Worm (Caenorhabditis elegans) whole organism, young adult: ENCODE results near the gene C06G1.1.

Experiments used
- B0019.2 ChIP-seq: fragments of 200-800 bp; sonication (Bioruptor generic); conservative IDR thresholded peaks from 2 replicates; pipeline ENCODE4 v1.3.6; 2022; ENCODE audit warnings: missing genetic modification reagents, missing genetic modification characterization, missing compliant biosample characterization
- F23B12.7 ChIP-seq: sonication (generic microtip); optimal IDR thresholded peaks from 2 replicates; lab custom pipeline; 2017; ENCODE audit warnings: missing genetic modification characterization, mild to moderate bottlenecking, missing compliant biosample characterization, antibody characterized with exemption, moderate library complexity; ENCODE audit not compliant: insufficient read depth
- T07F8.4 ChIP-seq: sonication (generic microtip); optimal IDR thresholded peaks from 2 replicates; lab custom pipeline; 2016; ENCODE audit warnings: mild to moderate bottlenecking, missing genetic modification characterization, moderate library complexity, missing compliant biosample characterization
- T26A5.8 ChIP-seq: sonication (generic microtip); optimal IDR thresholded peaks from 2 replicates; lab custom pipeline; 2016; ENCODE audit warnings: missing genetic modification characterization, missing compliant biosample characterization
- Y53F4B.3 ChIP-seq: fragments of 200-800 bp; sonication (Bioruptor generic); IDR thresholded peaks from 2 replicates; pipeline ENCODE4 v1.3.6; 2022; ENCODE audit warnings: missing genetic modification reagents, missing genetic modification characterization, missing compliant biosample characterization
- Y56A3A.18 ChIP-seq: fragments of 200-800 bp; sonication (Bioruptor generic); IDR thresholded peaks from 2 replicates; pipeline ENCODE4 v1.3.6; 2022; ENCODE audit warnings: missing genetic modification reagents, missing genetic modification characterization, missing compliant biosample characterization
- Y67H2A.10 ChIP-seq: fragments of 200-800 bp; sonication (Bioruptor generic); conservative IDR thresholded peaks from 2 replicates; pipeline ENCODE4 v1.3.6; 2022; ENCODE audit warnings: missing genetic modification reagents, missing genetic modification characterization, missing compliant biosample characterization
- akir-1 ChIP-seq: fragments of 200-800 bp; sonication (Bioruptor generic); optimal IDR thresholded peaks from 2 replicates; lab custom pipeline; 2018; ENCODE audit warnings: mild to moderate bottlenecking, missing genetic modification characterization, moderate library complexity, missing compliant biosample characterization
- ama-1 ChIP-seq, 3 experiments: fragments of 150-350 bp in 1 of 3; sonication (generic microtip) in 2 of 3; optimal IDR thresholded peaks; 2 replicates each; lab custom pipeline; 2014 to 2018; ENCODE audit warnings: missing biosample characterization in 2 of 3, missing genetic modification characterization in 2 of 3, missing genetic modification reagents in 2 of 3
- aptf-3 ChIP-seq: fragments of 200-800 bp; sonication (Bioruptor generic); IDR thresholded peaks from 2 replicates; pipeline ENCODE4 v1.3.6; 2022; ENCODE audit warnings: missing genetic modification characterization, missing compliant biosample characterization
- atf-7 ChIP-seq: sonication (generic microtip); optimal IDR thresholded peaks from 2 replicates; lab custom pipeline; 2017; ENCODE audit warnings: mild to moderate bottlenecking, missing genetic modification characterization, missing compliant biosample characterization
- attf-5 ChIP-seq: fragments of 200-800 bp; sonication (Bioruptor generic); optimal IDR thresholded peaks from 2 replicates; lab custom pipeline; 2018; ENCODE audit warnings: mild to moderate bottlenecking, missing genetic modification characterization, missing compliant biosample characterization
- ccch-3 ChIP-seq: fragments of 200-800 bp; sonication (Bioruptor generic); optimal IDR thresholded peaks from 2 replicates; lab custom pipeline; 2018; ENCODE audit warnings: mild to moderate bottlenecking, missing genetic modification characterization, missing compliant biosample characterization
- cebp-1 ChIP-seq, 2 experiments: fragments of 200-800 bp in 1 of 2; sonication (Bioruptor generic) in 1 of 2; sonication (generic microtip) in 1 of 2; IDR thresholded peaks in 1 of 2; optimal IDR thresholded peaks in 1 of 2; 2 replicates each; pipeline versions ENCODE4 v1.3.6 to Lab custom; 2017 to 2022; ENCODE audit warnings: missing compliant biosample characterization in 2 of 2, missing genetic modification characterization in 2 of 2, mild to moderate bottlenecking in 1 of 2, missing genetic modification reagents in 1 of 2, moderate library complexity in 1 of 2
- ceh-100 ChIP-seq: fragments of 200-800 bp; sonication (Bioruptor generic); IDR thresholded peaks from 2 replicates; pipeline ENCODE4 v1.3.6; 2022; ENCODE audit warnings: missing genetic modification reagents, missing genetic modification characterization, missing compliant biosample characterization
- dpff-1 ChIP-seq: sonication (generic microtip); optimal IDR thresholded peaks from 2 replicates; lab custom pipeline; 2017; ENCODE audit warnings: mild to moderate bottlenecking, missing genetic modification characterization, missing compliant biosample characterization
- dpl-1 ChIP-seq: fragments of 150-350 bp; optimal IDR thresholded peaks from 2 replicates; lab custom pipeline; 2014; ENCODE audit warnings: missing biosample characterization, missing genetic modification reagents, missing genetic modification characterization
- egl-44 ChIP-seq: fragments of 200-800 bp; sonication (Bioruptor generic); IDR thresholded peaks from 2 replicates; pipeline ENCODE4 v1.3.6; 2022; ENCODE audit warnings: missing genetic modification reagents, missing genetic modification characterization, missing compliant biosample characterization
- egrh-3 ChIP-seq: fragments of 200-800 bp; sonication (Bioruptor generic); IDR thresholded peaks from 2 replicates; pipeline ENCODE4 v1.3.6; 2022; ENCODE audit warnings: missing genetic modification reagents, missing genetic modification characterization, missing compliant biosample characterization
- fkh-3 ChIP-seq: sonication (generic microtip); optimal IDR thresholded peaks from 2 replicates; lab custom pipeline; 2016; ENCODE audit warnings: mild to moderate bottlenecking, missing genetic modification characterization, missing compliant biosample characterization
- hmg-1.2 ChIP-seq: fragments of 200-800 bp; sonication (Bioruptor generic); IDR thresholded peaks from 2 replicates; pipeline ENCODE4 v1.3.6; 2022; ENCODE audit warnings: missing genetic modification reagents, missing genetic modification characterization, missing compliant biosample characterization
- hmg-20 ChIP-seq: fragments of 200-800 bp; sonication (Bioruptor generic); IDR thresholded peaks from 2 replicates; pipeline ENCODE4 v1.3.6; 2022; ENCODE audit warnings: missing genetic modification reagents, missing genetic modification characterization, missing compliant biosample characterization
- lin-40 ChIP-seq: sonication (generic microtip); optimal IDR thresholded peaks from 2 replicates; lab custom pipeline; 2016; ENCODE audit warnings: missing genetic modification characterization, mild to moderate bottlenecking, missing compliant biosample characterization, missing genotype, missing genetic modification reagents
- lin-54 ChIP-seq: fragments of 200-800 bp; sonication (Bioruptor generic); optimal IDR thresholded peaks from 2 replicates; lab custom pipeline; 2018; ENCODE audit warnings: mild to moderate bottlenecking, missing genetic modification characterization, missing compliant biosample characterization
- lsl-1 ChIP-seq: fragments of 200-800 bp; sonication (Bioruptor generic); optimal IDR thresholded peaks from 2 replicates; lab custom pipeline; 2018; ENCODE audit warnings: mild to moderate bottlenecking, missing genetic modification characterization, moderate library complexity, missing compliant biosample characterization
- lsy-27 ChIP-seq: sonication (generic microtip); optimal IDR thresholded peaks from 2 replicates; lab custom pipeline; 2017; ENCODE audit warnings: missing genetic modification characterization, mild to moderate bottlenecking, missing compliant biosample characterization, antibody characterized with exemption, missing genotype, borderline replicate concordance; ENCODE audit not compliant: insufficient read depth
- madf-10 ChIP-seq: sonication (generic microtip); optimal IDR thresholded peaks from 2 replicates; lab custom pipeline; 2016; ENCODE audit warnings: mild to moderate bottlenecking, missing genetic modification characterization, missing compliant biosample characterization
- madf-8 ChIP-seq: fragments of 200-800 bp; sonication (Bioruptor generic); conservative IDR thresholded peaks from 2 replicates; pipeline ENCODE4 v1.3.6; 2022; ENCODE audit warnings: missing genetic modification reagents, missing genetic modification characterization, missing compliant biosample characterization
- mcd-1 ChIP-seq: fragments of 200-800 bp; sonication (Bioruptor generic); IDR thresholded peaks from 2 replicates; pipeline ENCODE4 v1.3.6; 2022; ENCODE audit warnings: missing genetic modification reagents, missing genetic modification characterization, missing compliant biosample characterization
- mes-4 ChIP-seq: sonication (generic microtip); optimal IDR thresholded peaks from 2 replicates; lab custom pipeline; 2016; ENCODE audit warnings: missing genotype, missing genetic modification characterization, missing compliant biosample characterization
- nfya-2 ChIP-seq: fragments of 200-800 bp; sonication (Bioruptor generic); IDR thresholded peaks from 2 replicates; pipeline ENCODE4 v1.3.6; 2022; ENCODE audit warnings: missing genetic modification reagents, missing genetic modification characterization, missing compliant biosample characterization
- nhr-120 ChIP-seq: fragments of 200-800 bp; sonication (Bioruptor generic); IDR thresholded peaks from 2 replicates; pipeline ENCODE4 v1.3.6; 2022; ENCODE audit warnings: missing genetic modification characterization, missing compliant biosample characterization
- nhr-80 ChIP-seq: sonication (generic microtip); optimal IDR thresholded peaks from 2 replicates; lab custom pipeline; 2016; ENCODE audit warnings: missing genetic modification characterization, missing compliant biosample characterization
- pbrm-1 ChIP-seq: fragments of 200-800 bp; sonication (Bioruptor generic); IDR thresholded peaks from 2 replicates; pipeline ENCODE4 v1.3.6; 2022; ENCODE audit warnings: missing genetic modification reagents, missing genetic modification characterization, missing compliant biosample characterization
- pha-4 ChIP-seq: fragments of 150-350 bp; sonication (generic microtip); optimal IDR thresholded peaks from 2 replicates; lab custom pipeline; 2014; ENCODE audit warnings: missing biosample characterization, missing genetic modification reagents, missing genetic modification characterization
- rcor-1 ChIP-seq: fragments of 200-800 bp; sonication (Bioruptor generic); IDR thresholded peaks from 2 replicates; pipeline ENCODE4 v1.3.6; 2022; ENCODE audit warnings: missing genetic modification reagents, missing genetic modification characterization, missing compliant biosample characterization
- rpc-1 ChIP-seq, 2 experiments: fragments of 150-350 bp in 1 of 2; sonication (generic microtip) in 1 of 2; optimal IDR thresholded peaks; 2 replicates each; lab custom pipeline; 2014 to 2018; ENCODE audit warnings: missing biosample characterization in 1 of 2, missing genetic modification characterization in 1 of 2, missing genetic modification reagents in 1 of 2, missing genotype in 1 of 2
- somi-1 ChIP-seq: fragments of 200-800 bp; sonication (Bioruptor generic); optimal IDR thresholded peaks from 2 replicates; lab custom pipeline; 2018; ENCODE audit warnings: mild to moderate bottlenecking, missing genetic modification characterization, missing compliant biosample characterization
- tbp1 ChIP-seq: fragments of 200-800 bp; sonication (Bioruptor generic); optimal IDR thresholded peaks from 2 replicates; lab custom pipeline; 2018; ENCODE audit warnings: mild to moderate bottlenecking, missing genetic modification characterization, missing compliant biosample characterization
- zim-3 ChIP-seq: sonication (generic microtip); optimal IDR thresholded peaks from 2 replicates; lab custom pipeline; 2017; ENCODE audit warnings: mild to moderate bottlenecking, missing genetic modification characterization, moderate library complexity, missing compliant biosample characterization
- ztf-18 ChIP-seq: sonication (generic microtip); optimal IDR thresholded peaks from 2 replicates; lab custom pipeline; 2016; ENCODE audit warnings: missing genotype, mild to moderate bottlenecking, missing genetic modification characterization, missing compliant biosample characterization
- ztf-25 ChIP-seq: fragments of 200-800 bp; sonication (Bioruptor generic); IDR thresholded peaks from 2 replicates; pipeline ENCODE4 v1.3.6; 2022; ENCODE audit warnings: missing genetic modification reagents, missing genetic modification characterization, missing compliant biosample characterization
- ztf-28 ChIP-seq: fragments of 200-800 bp; sonication (Bioruptor generic); IDR thresholded peaks from 2 replicates; pipeline ENCODE4 v1.3.6; 2022; ENCODE audit warnings: missing genetic modification reagents, missing genetic modification characterization, missing compliant biosample characterization
- ztf-6 ChIP-seq: fragments of 200-800 bp; sonication (Bioruptor generic); IDR thresholded peaks from 2 replicates; pipeline ENCODE4 v1.3.6; 2022; ENCODE audit warnings: missing genetic modification reagents, missing genetic modification characterization, missing compliant biosample characterization

Gene C06G1.1

ce11 chrX:16679117-16679590 is 46.0 kb downstream of the C06G1.1 start, which contains the start of gene F22H10.2:
Gene F22H10.2, plus strand, starts transcription at chrX:16679540.
- TF ChIP-seq tbp1 (GFP tag; lab: Kevin White, UChicago), result no peak
- no peak for TF ChIP-seq cebp-1 (GFP tag; IDR thresholded peaks at IDR 0.05; lab: Robert Waterston, UW)
- peak; percentile 38 for TF ChIP-seq cebp-1 (tag; optimal IDR thresholded peaks at IDR 0.05; lab: Kevin White, UChicago)
- peak; percentile 1 for TF ChIP-seq pha-4 (tag; lab: Kevin White, UChicago)
- no peak for TF ChIP-seq somi-1
- TF ChIP-seq mcd-1 (GFP tag; lab: Robert Waterston, UW), result no peak
- TF ChIP-seq B0019.2, result no peak
- peak; percentile 66 for TF ChIP-seq nhr-80 (tag; lab: Kevin White, UChicago)
- no peak for TF ChIP-seq madf-8 (GFP tag; lab: Robert Waterston, UW)

DNA sequence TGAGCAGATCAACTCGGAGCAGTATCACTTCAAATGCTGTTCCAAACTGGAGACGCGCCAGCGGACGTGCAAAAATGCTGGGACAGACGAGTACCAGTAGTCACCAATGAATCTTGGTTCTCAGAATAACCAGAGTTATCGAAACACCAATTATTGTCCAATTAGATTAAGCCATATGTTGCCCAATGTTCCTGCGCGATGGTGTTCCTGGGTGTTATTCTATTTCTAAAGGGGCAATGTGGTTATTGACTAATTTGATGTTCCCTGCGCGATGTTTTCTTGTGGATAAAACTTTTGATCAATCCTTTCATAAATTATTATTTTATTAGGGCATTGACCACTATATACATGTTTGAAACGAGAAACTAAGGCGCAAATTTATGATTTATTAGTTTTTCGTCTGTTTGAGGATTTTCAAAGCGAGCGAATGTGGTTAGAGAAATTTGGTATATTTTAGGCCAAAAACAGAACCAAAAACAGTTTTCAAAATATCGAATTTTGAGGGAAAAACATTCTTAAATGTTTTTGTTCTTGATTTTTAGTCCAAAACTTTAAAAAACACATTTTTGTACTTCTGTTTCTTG is 48.9 kb downstream of the C06G1.1 start:
- TF ChIP-seq ama-1 (optimal IDR thresholded peaks at IDR 0.05; lab: Kevin White, UChicago) (no peak), ama-1 (GFP tag; optimal IDR thresholded peaks at IDR 0.05; lab: Kevin White, UChicago) (peak in 1 of 2 experiments; percentile 71), mes-4 (tag; lab: Kevin White, UChicago) (no peak), ztf-6 (GFP tag; lab: Robert Waterston, UW) (peak; percentile 90), T26A5.8 (no peak), lin-40 (tag; lab: Kevin White, UChicago) (peak; percentile 100), Y67H2A.10 (GFP tag; lab: Robert Waterston, UW) (peak; percentile 51; the same call in 1 of the 2 replicates), lin-54 (GFP tag; lab: Kevin White, UChicago) (peak; percentile 90), dpff-1 (tag; lab: Kevin White, UChicago) (peak; percentile 53), hmg-20 (GFP tag; lab: Robert Waterston, UW) (peak; percentile 96), lsy-27 (no peak), atf-7 (tag; lab: Kevin White, UChicago) (peak; percentile 97), akir-1 (GFP tag; lab: Kevin White, UChicago) (peak; percentile 83), attf-5 (GFP tag; lab: Kevin White, UChicago) (no peak), madf-8 (GFP tag; lab: Robert Waterston, UW) (no peak), nhr-120 (GFP tag; lab: Robert Waterston, UW) (no peak), pbrm-1 (GFP tag; lab: Robert Waterston, UW) (peak; percentile 95), rpc-1 (optimal IDR thresholded peaks at IDR 0.05; lab: Kevin White, UChicago) (peak; percentile 16), rpc-1 (tag; optimal IDR thresholded peaks at IDR 0.05; lab: Kevin White, UChicago) (no peak), ccch-3 (GFP tag; lab: Kevin White, UChicago) (peak; percentile 89), ztf-25 (GFP tag; lab: Robert Waterston, UW) (0 out of 2 replicates have a peak, but pooled peaks have one; percentile 10), egrh-3 (GFP tag; lab: Robert Waterston, UW) (peak; percentile 16; the same call in 1 of the 2 replicates), Y56A3A.18 (GFP tag; lab: Robert Waterston, UW) (peak; percentile 99), ceh-100 (GFP tag; lab: Robert Waterston, UW) (peak; percentile 75), aptf-3 (GFP tag; lab: Robert Waterston, UW) (no peak), egl-44 (GFP tag; lab: Robert Waterston, UW) (peak; percentile 87), lsl-1 (no peak), nhr-80 (tag; lab: Kevin White, UChicago) (peak; percentile 94), ztf-28 (GFP tag; lab: Robert Waterston, UW) (no peak), nfya-2 (no peak), dpl-1 (GFP tag; lab: Kevin White, UChicago) (peak; percentile 6), ztf-18 (tag; lab: Kevin White, UChicago) (peak; percentile 67), F23B12.7 (tag; lab: Kevin White, UChicago) (peak; percentile 96), rcor-1 (GFP tag; lab: Robert Waterston, UW) (peak; percentile 96), cebp-1 (GFP tag; IDR thresholded peaks at IDR 0.05; lab: Robert Waterston, UW) (peak; percentile 73; the same call in 1 of the 2 replicates), cebp-1 (tag; optimal IDR thresholded peaks at IDR 0.05; lab: Kevin White, UChicago) (peak; percentile 96), madf-10 (tag; lab: Kevin White, UChicago) (peak; percentile 95), hmg-1.2 (GFP tag; lab: Robert Waterston, UW) (peak; percentile 87), fkh-3 (tag; lab: Kevin White, UChicago) (no peak), zim-3 (tag; lab: Kevin White, UChicago) (peak; percentile 35), T07F8.4 (tag; lab: Kevin White, UChicago) (peak; percentile 86), Y53F4B.3 (no peak)
